Worm (Caenorhabditis elegans) whole organism, midembryonic: ENCODE data around the gene C03A3.9.
A peak's percentile ranks its signal among the peaks of the same experiment; 100 is the strongest.

Source experiments
- T22C8.4 ChIP-seq: fragments of 200-800 bp; sonication (Bioruptor generic); IDR thresholded peaks from 2 replicates; pipeline ENCODE4 v1.3.6; 2022; ENCODE audit warnings: missing genetic modification characterization, missing compliant biosample characterization
- cog-1 ChIP-seq: sonication (generic microtip); optimal IDR thresholded peaks from 2 replicates; lab custom pipeline; 2016; ENCODE audit warnings: missing genetic modification characterization, missing compliant biosample characterization
- flt-1 ChIP-seq: fragments of 200-800 bp; sonication (Bioruptor generic); IDR thresholded peaks from 2 replicates; pipeline ENCODE4 v1.3.6; 2022; ENCODE audit warnings: missing genetic modification characterization, missing compliant biosample characterization
- klf-2 ChIP-seq: fragments of 200-800 bp; sonication (Bioruptor generic); conservative IDR thresholded peaks from 2 replicates; pipeline ENCODE4 v1.3.6; 2022; ENCODE audit warnings: missing genetic modification reagents, missing genetic modification characterization, missing compliant biosample characterization
- med-1 ChIP-seq: sonication (generic microtip); optimal IDR thresholded peaks from 2 replicates; lab custom pipeline; 2017; ENCODE audit warnings: missing genetic modification characterization, mild to moderate bottlenecking, missing compliant biosample characterization, antibody characterized with exemption, missing genetic modification reagents; ENCODE audit not compliant: insufficient read depth
- ref-1 ChIP-seq: fragments of 200-800 bp; sonication (Bioruptor generic); conservative IDR thresholded peaks from 2 replicates; pipeline ENCODE4 v1.3.6; 2022; ENCODE audit warnings: missing genetic modification reagents, missing genetic modification characterization, missing compliant biosample characterization
- tab-1 ChIP-seq: fragments of 200-800 bp; sonication (Bioruptor generic); IDR thresholded peaks from 2 replicates; pipeline ENCODE4 v1.3.6; 2022; ENCODE audit warnings: missing genetic modification characterization, missing compliant biosample characterization
- ztf-23 ChIP-seq: fragments of 200-800 bp; sonication (Bioruptor generic); IDR thresholded peaks from 2 replicates; pipeline ENCODE4 v1.3.6; 2022; ENCODE audit warnings: missing genetic modification reagents, missing genetic modification characterization, missing compliant biosample characterization
- ztf-29 ChIP-seq: fragments of 200-800 bp; sonication (Bioruptor generic); IDR thresholded peaks from 2 replicates; pipeline ENCODE4 v1.3.6; 2022; ENCODE audit warnings: missing genetic modification reagents, missing genetic modification characterization, missing compliant biosample characterization

The C03A3.9 gene

ce11 chrX:11286246-11286645, 19.4 kb downstream of the C03A3.9 start, which contains the start of gene F38B2.3:
Gene F38B2.3, minus strand, starts transcription at chrX:11286346.
- TF ChIP-seq ztf-29 (GFP tag; lab: Robert Waterston, UW), result no peak
- TF ChIP-seq med-1 (GFP tag; lab: Kevin White, UChicago), result no peak

DNA sequence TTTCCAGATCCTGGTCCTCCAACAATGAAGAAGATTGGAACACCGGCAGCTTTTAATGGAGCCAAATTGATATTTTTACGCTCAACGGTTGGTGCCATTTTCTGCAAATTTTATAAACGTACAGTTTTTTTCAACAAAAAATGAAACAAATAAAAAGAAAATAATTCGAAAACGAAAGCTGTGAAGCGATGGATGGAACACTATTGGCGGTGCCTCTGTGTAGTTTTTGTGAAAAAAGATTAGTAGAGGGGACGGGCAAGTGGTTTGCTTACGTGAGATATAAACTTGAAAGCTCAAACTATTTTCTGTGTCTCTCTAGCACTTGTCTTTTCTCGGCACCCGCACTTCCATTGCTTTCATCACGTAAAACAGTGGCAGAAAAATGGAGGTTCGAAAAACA, 20.8 kb downstream of the C03A3.9 start, which contains the start of gene F38B2.4:
F38B2.4 (minus strand) TSS at position 101 of the 400 bp plus-strand sequence.
- TF ChIP-seq tab-1 (GFP tag; lab: Robert Waterston, UW) (no peak), med-1 (GFP tag; lab: Kevin White, UChicago) (no peak), flt-1 (GFP tag; lab: Robert Waterston, UW) (no peak)

- TF ChIP-seq klf-2 (GFP tag; lab: Robert Waterston, UW) (no peak), ref-1 (GFP tag; lab: Robert Waterston, UW) (no peak), tab-1 (GFP tag; lab: Robert Waterston, UW) (no peak), med-1 (GFP tag; lab: Kevin White, UChicago) (no peak), ztf-23 (GFP tag; lab: Robert Waterston, UW) (no peak), ztf-29 (GFP tag; lab: Robert Waterston, UW) (no peak), T22C8.4 (GFP tag; lab: Robert Waterston, UW) (no peak), flt-1 (GFP tag; lab: Robert Waterston, UW) (no peak), cog-1 (tag; lab: Kevin White, UChicago) (no peak)
These were observed 23.1 kb downstream of the C03A3.9 start for ce11 chrX:11289925-11290324.

ce11 chrX:11290528-11290927, 23.7 kb downstream of the C03A3.9 start:
- TF ChIP-seq tab-1 (GFP tag; lab: Robert Waterston, UW) (no peak), T22C8.4 (GFP tag; lab: Robert Waterston, UW) (peak; percentile 64), flt-1 (GFP tag; lab: Robert Waterston, UW) (0 out of 2 replicates have a peak, but pooled peaks have one; percentile 28)

ce11 chrX:11296683-11297365, 30.0 kb downstream of the C03A3.9 start, which contains the start of gene inx-2:
Gene inx-2, minus strand, starts transcription at chrX:11296733.
- no peak for TF ChIP-seq klf-2 (GFP tag; lab: Robert Waterston, UW)
- no peak for TF ChIP-seq med-1 (GFP tag; lab: Kevin White, UChicago)
- TF ChIP-seq cog-1 (tag; lab: Kevin White, UChicago), result no peak
- TF ChIP-seq ref-1 (GFP tag; lab: Robert Waterston, UW), result no peak
- TF ChIP-seq ztf-23 (GFP tag; lab: Robert Waterston, UW), result no peak
- TF ChIP-seq flt-1 (GFP tag; lab: Robert Waterston, UW), result no peak
- TF ChIP-seq tab-1 (GFP tag; lab: Robert Waterston, UW), result peak; percentile 77

DNA sequence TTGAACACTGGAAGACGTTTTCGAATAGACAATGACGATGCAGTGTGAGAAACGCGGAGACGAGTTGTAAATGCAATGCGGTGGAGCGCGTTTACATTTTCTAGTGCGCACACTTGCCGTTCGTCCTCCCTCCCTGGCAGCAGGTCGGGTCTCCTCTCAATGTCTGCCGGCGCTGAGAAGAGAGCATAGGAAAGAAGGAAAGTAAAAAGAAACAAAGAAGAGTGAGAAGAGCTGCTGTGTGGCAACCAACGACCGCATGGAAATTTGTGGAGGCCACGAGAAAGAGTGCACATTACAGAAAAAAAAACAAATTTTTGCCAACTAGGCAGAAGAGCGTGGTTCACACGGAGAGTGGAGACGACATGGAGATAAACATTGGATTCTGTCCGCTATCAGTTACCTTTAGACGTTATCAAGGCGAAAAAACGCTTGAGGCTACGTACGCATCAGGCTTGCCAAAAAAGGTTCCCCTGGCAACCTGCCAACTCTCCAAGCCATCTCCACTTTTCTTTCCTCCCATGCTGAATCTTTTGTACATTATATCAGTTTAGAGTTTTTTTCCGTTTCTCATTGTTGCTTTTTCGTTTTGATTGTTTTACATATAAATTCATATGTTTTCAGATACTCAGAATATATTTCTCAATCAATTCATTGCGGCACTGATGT, 33.0 kb downstream of the C03A3.9 start, which contains the start of the genes snrp-40.1 and F08G12.3:
snrp-40.1 (minus strand) TSS at position 143 of the 666 bp plus-strand sequence.
F08G12.3 (plus strand) TSS at position 616 of the 666 bp plus-strand sequence.
- TF ChIP-seq ztf-29 (GFP tag; lab: Robert Waterston, UW), result no peak
- TF ChIP-seq T22C8.4 (GFP tag; lab: Robert Waterston, UW), result no peak
- no peak for TF ChIP-seq med-1 (GFP tag; lab: Kevin White, UChicago)
- TF ChIP-seq ref-1 (GFP tag; lab: Robert Waterston, UW), result no peak
- TF ChIP-seq ztf-23 (GFP tag; lab: Robert Waterston, UW), result no peak
- TF ChIP-seq flt-1 (GFP tag; lab: Robert Waterston, UW), result peak; percentile 46
- TF ChIP-seq tab-1 (GFP tag; lab: Robert Waterston, UW), result no peak
- no peak for TF ChIP-seq klf-2 (GFP tag; lab: Robert Waterston, UW)
- peak; percentile 76 for TF ChIP-seq cog-1 (tag; lab: Kevin White, UChicago)

DNA sequence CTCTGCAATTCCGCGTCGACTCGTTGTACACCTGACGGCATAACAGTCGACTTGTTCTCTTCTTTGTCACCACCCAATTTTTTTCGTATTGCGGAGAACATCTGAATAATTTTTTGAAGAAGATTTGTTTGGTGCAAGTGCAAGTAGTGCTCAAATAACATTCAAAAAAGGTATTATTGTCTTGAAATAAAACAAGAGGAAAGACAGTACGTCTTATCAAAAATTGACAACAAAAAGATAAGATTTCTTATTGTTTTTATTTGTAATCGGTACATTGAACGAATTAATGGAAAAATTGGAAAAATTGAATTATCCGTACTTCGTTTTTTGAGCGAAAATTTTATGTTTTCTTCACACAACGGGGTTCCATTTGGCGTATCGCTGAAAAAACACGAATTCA, 39.0 kb downstream of the C03A3.9 start, which contains the start of gene F08G12.1:
F08G12.1 (minus strand) TSS at position 101 of the 400 bp plus-strand sequence.
- TF ChIP-seq ref-1 (GFP tag; lab: Robert Waterston, UW) (no peak), T22C8.4 (GFP tag; lab: Robert Waterston, UW) (no peak), ztf-29 (GFP tag; lab: Robert Waterston, UW) (no peak), cog-1 (tag; lab: Kevin White, UChicago) (no peak), flt-1 (GFP tag; lab: Robert Waterston, UW) (no peak)

ce11 chrX:11307056-11307455, 40.2 kb downstream of the C03A3.9 start, which contains the start of gene vhl-1:
Gene vhl-1, plus strand, starts transcription at chrX:11307356.
- TF ChIP-seq ztf-29 (GFP tag; lab: Robert Waterston, UW) (no peak), flt-1 (GFP tag; lab: Robert Waterston, UW) (no peak), cog-1 (tag; lab: Kevin White, UChicago) (no peak), klf-2 (GFP tag; lab: Robert Waterston, UW) (no peak), ztf-23 (GFP tag; lab: Robert Waterston, UW) (no peak), med-1 (GFP tag; lab: Kevin White, UChicago) (no peak), ref-1 (GFP tag; lab: Robert Waterston, UW) (no peak), T22C8.4 (GFP tag; lab: Robert Waterston, UW) (no peak), tab-1 (GFP tag; lab: Robert Waterston, UW) (no peak)

DNA sequence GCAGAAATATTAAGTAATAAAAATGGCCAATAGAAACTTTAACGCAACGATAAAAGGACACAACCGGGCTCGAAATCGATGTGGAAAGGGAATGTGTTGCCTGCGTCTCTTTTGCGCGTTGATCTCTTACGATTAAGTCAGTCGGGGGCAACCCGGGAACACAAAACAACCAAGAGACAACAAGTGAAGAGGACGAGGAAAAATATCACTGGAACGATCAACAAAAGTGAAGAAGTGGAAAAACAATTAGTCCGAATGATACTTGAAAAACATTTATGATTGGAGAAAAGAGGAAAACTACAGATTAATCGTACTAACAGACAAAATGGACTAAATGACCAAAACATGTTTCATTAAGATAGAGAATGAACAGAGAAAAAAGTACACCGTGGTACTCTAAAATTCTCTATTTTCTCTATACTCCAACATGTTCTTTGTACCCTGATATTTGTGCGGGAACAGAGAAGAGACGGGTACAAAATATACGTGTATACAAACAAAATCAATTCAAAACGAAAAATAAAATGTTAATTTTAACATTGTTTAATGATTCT, 43.6 kb downstream of the C03A3.9 start, which contains the start of gene F08G12.5:
F08G12.5 (minus strand) TSS at position 1 of the 554 bp plus-strand sequence.
- no peak for TF ChIP-seq T22C8.4 (GFP tag; lab: Robert Waterston, UW)
- TF ChIP-seq klf-2 (GFP tag; lab: Robert Waterston, UW), result no peak
- no peak for TF ChIP-seq med-1 (GFP tag; lab: Kevin White, UChicago)
